Worm (Caenorhabditis elegans) whole organism, L1 larva: ENCODE measurements around the gene T25E4.2.
"Not testable (repeated sequence)": the region's sequence is repeated elsewhere in the genome, so short reads cannot be mapped to it uniquely, and the experiment has no call there.

ENCODE experiments used
- Y116A8C.19 ChIP-seq: sonication (generic microtip); optimal IDR thresholded peaks from 2 replicates; lab custom pipeline; 2016; ENCODE audit warnings: missing compliant biosample characterization, missing genetic modification characterization, borderline replicate concordance
- ceh-88 ChIP-seq: fragments of 200-800 bp; sonication (Bioruptor generic); IDR thresholded peaks from 2 replicates; pipeline ENCODE4 v1.3.6; 2022; ENCODE audit warnings: missing genetic modification characterization, missing compliant biosample characterization
- ceh-90 ChIP-seq: sonication (generic microtip); optimal IDR thresholded peaks from 2 replicates; lab custom pipeline; 2016; ENCODE audit warnings: missing genetic modification characterization, missing compliant biosample characterization
- dsc-1 ChIP-seq: sonication (generic microtip); optimal IDR thresholded peaks from 2 replicates; lab custom pipeline; 2016; ENCODE audit warnings: mild to moderate bottlenecking, missing genetic modification characterization, missing compliant biosample characterization
- fkh-10 ChIP-seq: sonication (generic microtip); optimal IDR thresholded peaks from 2 replicates; lab custom pipeline; 2017; ENCODE audit warnings: missing biosample characterization, missing genetic modification reagents, missing genetic modification characterization
- hlh-17 ChIP-seq: fragments of 200-800 bp; sonication (Bioruptor generic); optimal IDR thresholded peaks from 2 replicates; lab custom pipeline; 2018; ENCODE audit warnings: missing genetic modification characterization, mild to moderate bottlenecking, missing compliant biosample characterization, moderate library complexity, borderline replicate concordance
- irx-1 ChIP-seq: sonication (generic microtip); optimal IDR thresholded peaks from 2 replicates; lab custom pipeline; 2016; ENCODE audit warnings: missing genetic modification characterization, missing compliant biosample characterization
- isw-1 ChIP-seq: fragments of 200-800 bp; sonication (Bioruptor generic); IDR thresholded peaks from 2 replicates; pipeline ENCODE4 v1.3.6; 2022; ENCODE audit warnings: missing genetic modification characterization, missing compliant biosample characterization
- lin-13 ChIP-seq: fragments of 150-350 bp; optimal IDR thresholded peaks from 2 replicates; lab custom pipeline; 2014; ENCODE audit warnings: missing biosample characterization, missing genetic modification reagents, missing genetic modification characterization
- lin-14 ChIP-seq: fragments of 200-800 bp; sonication (Bioruptor generic); optimal IDR thresholded peaks from 2 replicates; lab custom pipeline; 2018; ENCODE audit warnings: mild to moderate bottlenecking, missing genetic modification characterization, moderate library complexity, missing compliant biosample characterization
- lsy-2 ChIP-seq, 2 experiments: fragments of 150-350 bp; optimal IDR thresholded peaks; 2 replicates each; lab custom pipeline; 2014; ENCODE audit warnings: missing biosample characterization in 2 of 2, missing genetic modification characterization in 2 of 2
- mab-9 ChIP-seq: fragments of 200-800 bp; sonication (Bioruptor generic); IDR thresholded peaks from 2 replicates; pipeline ENCODE4 v1.3.6; 2022; ENCODE audit warnings: missing genetic modification reagents, missing genetic modification characterization, missing compliant biosample characterization
- mef-2 ChIP-seq: fragments of 150-350 bp; optimal IDR thresholded peaks from 2 replicates; lab custom pipeline; 2014; ENCODE audit warnings: missing biosample characterization, missing genetic modification characterization
- mep-1 ChIP-seq: fragments of 150-350 bp; optimal IDR thresholded peaks from 2 replicates; lab custom pipeline; 2014; ENCODE audit warnings: missing biosample characterization, missing genetic modification characterization
- nhr-12 ChIP-seq: sonication (generic microtip); optimal IDR thresholded peaks from 2 replicates; lab custom pipeline; 2017; ENCODE audit warnings: missing biosample characterization, missing genetic modification characterization
- nhr-20 ChIP-seq: sonication (generic microtip); optimal IDR thresholded peaks from 2 replicates; lab custom pipeline; 2016; ENCODE audit warnings: mild to moderate bottlenecking, missing genetic modification characterization, missing compliant biosample characterization
- nhr-237 ChIP-seq: fragments of 150-350 bp; optimal IDR thresholded peaks from 2 replicates; lab custom pipeline; 2014; ENCODE audit warnings: missing biosample characterization, missing genetic modification characterization
- nhr-47 ChIP-seq: sonication (generic microtip); optimal IDR thresholded peaks from 2 replicates; lab custom pipeline; 2016; ENCODE audit warnings: mild to moderate bottlenecking, missing genetic modification characterization, moderate library complexity, missing compliant biosample characterization
- nhr-71 ChIP-seq: sonication (generic microtip); optimal IDR thresholded peaks from 2 replicates; lab custom pipeline; 2016; ENCODE audit warnings: mild to moderate bottlenecking, missing genetic modification characterization, moderate library complexity, missing compliant biosample characterization
- nhr-85 ChIP-seq: sonication (generic microtip); peaks from one replicate; lab custom pipeline; 2016; ENCODE audit warnings: missing genetic modification characterization, inconsistent platforms, missing compliant biosample characterization
- pag-3 ChIP-seq: sonication (generic microtip); optimal IDR thresholded peaks from 2 replicates; lab custom pipeline; 2017; ENCODE audit warnings: missing genetic modification characterization, mild to moderate bottlenecking, missing compliant biosample characterization, antibody characterized with exemption, borderline replicate concordance; ENCODE audit not compliant: insufficient read depth
- rnt-1 ChIP-seq: sonication (generic microtip); optimal IDR thresholded peaks from 2 replicates; lab custom pipeline; 2016; ENCODE audit warnings: mild to moderate bottlenecking, missing genetic modification characterization, moderate library complexity, missing compliant biosample characterization
- skn-1 ChIP-seq: fragments of 150-350 bp; optimal IDR thresholded peaks from 2 replicates; lab custom pipeline; 2014; ENCODE audit warnings: missing biosample characterization, missing genetic modification characterization
- snu-23 ChIP-seq: sonication (generic microtip); optimal IDR thresholded peaks from 2 replicates; lab custom pipeline; 2016; ENCODE audit warnings: missing genetic modification characterization, missing compliant biosample characterization
- sptf-1 ChIP-seq: fragments of 150-350 bp; optimal IDR thresholded peaks from 2 replicates; lab custom pipeline; 2014; ENCODE audit warnings: missing biosample characterization, missing genetic modification characterization
- sup-37 ChIP-seq: fragments of 200-800 bp; sonication (Bioruptor generic); optimal IDR thresholded peaks from 2 replicates; lab custom pipeline; 2018; ENCODE audit warnings: mild to moderate bottlenecking, missing genetic modification characterization, missing compliant biosample characterization
- tbx-2 ChIP-seq: sonication (generic microtip); optimal IDR thresholded peaks from 2 replicates; lab custom pipeline; 2016; ENCODE audit warnings: missing genetic modification characterization, missing compliant biosample characterization
- tlp-1 ChIP-seq: fragments of 150-350 bp; optimal IDR thresholded peaks from 2 replicates; lab custom pipeline; 2014; ENCODE audit warnings: missing biosample characterization, missing genetic modification characterization
- vab-15 ChIP-seq: sonication (generic microtip); optimal IDR thresholded peaks from 2 replicates; lab custom pipeline; 2017; ENCODE audit warnings: missing genotype, mild to moderate bottlenecking, missing genetic modification characterization, missing compliant biosample characterization
- xbp-1 ChIP-seq: sonication (generic microtip); optimal IDR thresholded peaks from 2 replicates; lab custom pipeline; 2016; ENCODE audit warnings: missing genetic modification characterization, missing compliant biosample characterization
- zip-4 ChIP-seq: fragments of 200-800 bp; sonication (Bioruptor generic); optimal IDR thresholded peaks from 2 replicates; lab custom pipeline; 2018; ENCODE audit warnings: mild to moderate bottlenecking, missing genetic modification characterization, moderate library complexity, missing compliant biosample characterization

T25E4.2 gene

ce11 chrII:5540113-5540512, 42.1 kb downstream of the T25E4.2 start, which contains the start of gene hlh-27:
hlh-27 (minus strand) TSS chrII:5540213.
- TF ChIP-seq sup-37, lin-14, fkh-10 (GFP tag; lab: Kevin White, UChicago): not testable (repeated sequence)

ce11 chrII:5537524-5537923, 44.7 kb downstream of the T25E4.2 start, which contains the start of gene C17C3.11:
C17C3.11 (plus strand) TSS chrII:5537824.
- TF ChIP-seq nhr-71 (tag; lab: Kevin White, UChicago): no peak
- TF ChIP-seq pag-3 (tag; lab: Kevin White, UChicago): no peak
- TF ChIP-seq lin-13 (GFP tag; lab: Kevin White, UChicago): no peak
- no peak for TF ChIP-seq zip-4 (GFP tag; lab: Kevin White, UChicago)
- no peak for TF ChIP-seq mef-2
- no peak for TF ChIP-seq nhr-237
- TF ChIP-seq nhr-85 (tag; lab: Kevin White, UChicago): no peak
- TF ChIP-seq nhr-12 (tag; lab: Kevin White, UChicago): no peak

ce11 chrII:5537078-5537477, 45.1 kb downstream of the T25E4.2 start:
- no peak for TF ChIP-seq skn-1 (tag; lab: Kevin White, UChicago)
- no peak for TF ChIP-seq irx-1 (tag; lab: Kevin White, UChicago)
- no peak for TF ChIP-seq tbx-2 (tag; lab: Kevin White, UChicago)
- no peak for TF ChIP-seq nhr-20 (tag; lab: Kevin White, UChicago)

- not testable (repeated sequence) for TF ChIP-seq zip-4 (GFP tag; lab: Kevin White, UChicago); isw-1; mep-1 (tag; lab: Kevin White, UChicago)
These were observed 47.3 kb downstream of the T25E4.2 start, which contains the start of gene hlh-25 for ce11 chrII:5534939-5535338. hlh-25 (plus strand) TSS chrII:5535239.

- TF ChIP-seq vab-15 (no peak), sptf-1 (no peak), snu-23 (GFP tag; lab: Kevin White, UChicago) (no peak), Y116A8C.19 (tag; lab: Kevin White, UChicago) (no peak), pag-3 (tag; lab: Kevin White, UChicago) (no peak), rnt-1 (tag; lab: Kevin White, UChicago) (no peak), nhr-85 (tag; lab: Kevin White, UChicago) (no peak), tlp-1 (tag; lab: Kevin White, UChicago) (no peak), lsy-2 (tag; optimal IDR thresholded peaks at IDR 0.05; lab: Kevin White, UChicago) (no peak), hlh-17 (no peak), dsc-1 (no peak), mep-1 (tag; lab: Kevin White, UChicago) (no peak), mab-9 (GFP tag; lab: Robert Waterston, UW) (no peak)
These were observed 48.6 kb downstream of the T25E4.2 start, which contains the start of gene hlh-26 for ce11 chrII:5533642-5534041. hlh-26 (minus strand) TSS chrII:5533742.

ce11 chrII:5531855-5532328, 50.3 kb downstream of the T25E4.2 start, which contains the start of gene C17C3.9:
C17C3.9 (minus strand) TSS chrII:5532278.
- TF ChIP-seq xbp-1 (tag; lab: Kevin White, UChicago): no peak
- no peak for TF ChIP-seq isw-1
- no peak for TF ChIP-seq ceh-88
- no peak for TF ChIP-seq Y116A8C.19 (tag; lab: Kevin White, UChicago)
- TF ChIP-seq nhr-47 (tag; lab: Kevin White, UChicago): no peak
- TF ChIP-seq lin-13 (GFP tag; lab: Kevin White, UChicago): no peak
- no peak for TF ChIP-seq mab-9 (GFP tag; lab: Robert Waterston, UW)
- no peak for TF ChIP-seq hlh-17
- TF ChIP-seq irx-1 (tag; lab: Kevin White, UChicago): no peak
- no peak for TF ChIP-seq ceh-90 (tag; lab: Kevin White, UChicago)
- TF ChIP-seq, all 84 proteins: peak for 0
